Worm (Caenorhabditis elegans) whole organism, mixed stage, embryonic: ENCODE results near the gene lin-31.

ENCODE experiments used
- blmp-1 ChIP-seq: fragments of 150-350 bp; optimal IDR thresholded peaks from 2 replicates; lab custom pipeline; 2014; ENCODE audit warnings: missing biosample characterization, missing genetic modification characterization
- drap-1 ChIP-seq: fragments of 200-800 bp; sonication (Bioruptor generic); optimal IDR thresholded peaks from 3 replicates; lab custom pipeline; 2018; ENCODE audit warnings: mild to moderate bottlenecking, missing genetic modification characterization, missing compliant biosample characterization
- lin-13 ChIP-seq: fragments of 150-350 bp; optimal IDR thresholded peaks from 2 replicates; lab custom pipeline; 2014; ENCODE audit warnings: missing biosample characterization, missing genetic modification characterization
- nhr-237 ChIP-seq: fragments of 150-350 bp; optimal IDR thresholded peaks from 2 replicates; lab custom pipeline; 2014; ENCODE audit warnings: missing biosample characterization, missing genetic modification characterization
- unc-39 ChIP-seq: fragments of 150-350 bp; optimal IDR thresholded peaks from 2 replicates; lab custom pipeline; 2014; ENCODE audit warnings: missing biosample characterization, missing genetic modification characterization

DNA sequence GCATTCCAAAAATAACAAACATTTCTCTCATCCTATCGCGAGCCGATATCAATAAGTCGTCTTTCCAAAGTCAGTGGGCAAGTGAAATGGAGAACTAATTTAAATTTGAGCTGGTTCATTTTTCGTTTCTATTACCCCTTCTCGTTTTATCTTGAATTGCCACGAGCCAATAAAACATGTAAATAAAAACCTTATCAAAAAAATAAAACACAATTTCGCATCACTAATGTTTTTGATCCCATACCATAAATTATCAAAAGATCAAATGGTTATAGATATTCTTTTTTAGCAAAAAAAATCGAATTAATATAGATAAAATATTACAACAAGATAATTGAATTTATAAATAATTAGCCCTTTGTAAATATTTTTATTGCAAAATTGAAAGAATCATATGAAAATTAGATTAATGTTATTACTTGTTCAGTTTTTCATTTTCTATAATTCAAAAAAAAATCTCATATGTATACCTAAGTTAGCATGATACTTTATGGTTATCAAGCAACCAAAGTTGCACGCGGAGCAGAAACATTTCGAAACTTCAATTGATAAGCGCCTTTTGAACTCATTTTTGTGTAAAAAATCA is 10.4 kb downstream of the lin-31 start, which contains the start of gene Y14H12A.1:
- TF ChIP-seq blmp-1 (no peak), drap-1 (GFP tag; lab: Kevin White, UChicago) (no peak), lin-13 (tag; lab: Kevin White, UChicago) (no peak), unc-39 (tag; lab: Kevin White, UChicago) (no peak), nhr-237 (tag; lab: Kevin White, UChicago) (no peak)
